Fruit fly (Drosophila melanogaster) whole organism, embryonic: ENCODE results near the gene CG5823.
A peak's percentile ranks its signal among the peaks of the same experiment; 100 is the strongest.

Experiments used
- ATbp ChIP-seq: fragments of 200-800 bp; sonication (Bioruptor generic); optimal IDR thresholded peaks from 2 replicates; lab custom pipeline; 2017; ENCODE audit warnings: missing biosample characterization, mild to moderate bottlenecking, missing genetic modification characterization, missing genetic modification reagents
- Adf1 ChIP-seq: fragments of 200-800 bp; sonication (Bioruptor generic); IDR thresholded peaks from 2 replicates; pipeline ENCODE4 v1.3.6; 2022; ENCODE audit warnings: missing biosample characterization, missing genetic modification characterization
- BtbVII ChIP-seq: fragments of 200-800 bp; sonication (Bioruptor generic); optimal IDR thresholded peaks from 3 replicates; lab custom pipeline; 2017; ENCODE audit warnings: missing biosample characterization, mild to moderate bottlenecking, missing genetic modification characterization
- CG1024 ChIP-seq: fragments of 200-800 bp; sonication (Bioruptor generic); IDR thresholded peaks from 2 replicates; pipeline ENCODE4 v1.3.6; 2022; ENCODE audit warnings: missing biosample characterization, missing genetic modification characterization
- CG10462 ChIP-seq: fragments of 200-800 bp; sonication (Bioruptor generic); optimal IDR thresholded peaks from 2 replicates; lab custom pipeline; 2016; ENCODE audit warnings: missing biosample characterization, missing genetic modification characterization
- CG11560 ChIP-seq: fragments of 200-800 bp; sonication (Bioruptor generic); IDR thresholded peaks from 3 replicates; pipeline ENCODE4 v1.3.6; 2022; ENCODE audit warnings: missing biosample characterization, missing genetic modification characterization
- CG11723 ChIP-seq: fragments of 200-800 bp; sonication (Bioruptor generic); optimal IDR thresholded peaks from 2 replicates; lab custom pipeline; 2017; ENCODE audit warnings: missing biosample characterization, mild to moderate bottlenecking, missing genetic modification characterization
- CG14014 ChIP-seq: fragments of 200-800 bp; sonication (Bioruptor generic); IDR thresholded peaks from 2 replicates; pipeline ENCODE4 v1.3.6; 2022; ENCODE audit warnings: missing biosample characterization, missing genetic modification characterization
- CG14441 ChIP-seq: fragments of 200-800 bp; sonication (Bioruptor generic); IDR thresholded peaks from 2 replicates; pipeline ENCODE4 v1.3.6; 2022; ENCODE audit warnings: missing biosample characterization, missing genetic modification characterization
- CG14667 ChIP-seq: fragments of 200-800 bp; sonication (Bioruptor generic); IDR thresholded peaks from 2 replicates; pipeline ENCODE4 v1.3.6; 2022; ENCODE audit warnings: missing biosample characterization, missing genetic modification characterization
- CG15011 ChIP-seq: fragments of 200-800 bp; sonication (Bioruptor generic); optimal IDR thresholded peaks from 3 replicates; lab custom pipeline; 2018; ENCODE audit warnings: missing biosample characterization, mild to moderate bottlenecking, missing genetic modification characterization
- CG17361 ChIP-seq: fragments of 200-800 bp; sonication (Bioruptor generic); IDR thresholded peaks from 3 replicates; pipeline ENCODE4 v1.3.6; 2022; ENCODE audit warnings: missing biosample characterization, missing genetic modification characterization
- CG17612 ChIP-seq: fragments of 200-800 bp; sonication (Bioruptor generic); IDR thresholded peaks from 2 replicates; pipeline ENCODE4 v1.3.6; 2022; ENCODE audit warnings: missing biosample characterization, missing genetic modification characterization
- CG18011 ChIP-seq: fragments of 200-800 bp; sonication (Bioruptor generic); optimal IDR thresholded peaks from 2 replicates; lab custom pipeline; 2017; ENCODE audit warnings: missing biosample characterization, missing genetic modification characterization, mild to moderate bottlenecking, moderate library complexity, missing genotype
- CG18262 ChIP-seq: fragments of 200-800 bp; optimal IDR thresholded peaks from 3 replicates; lab custom pipeline; 2019; ENCODE audit warnings: missing biosample characterization, mild to moderate bottlenecking, missing genetic modification characterization, moderate library complexity
- CG2116 ChIP-seq: fragments of 200-800 bp; sonication (Bioruptor generic); optimal IDR thresholded peaks from 3 replicates; lab custom pipeline; 2018; ENCODE audit warnings: missing biosample characterization, mild to moderate bottlenecking, missing genetic modification characterization
- CG2129 ChIP-seq: fragments of 200-800 bp; sonication (Bioruptor generic); IDR thresholded peaks from 2 replicates; pipeline ENCODE4 v1.3.6; 2022; ENCODE audit warnings: missing biosample characterization, missing genetic modification characterization; ENCODE audit not compliant: partially characterized antibody
- CG34376 ChIP-seq: fragments of 200-800 bp; sonication (Bioruptor generic); optimal IDR thresholded peaks from 2 replicates; lab custom pipeline; 2018; ENCODE audit warnings: missing biosample characterization, mild to moderate bottlenecking, missing genetic modification characterization
- CG4404 ChIP-seq: fragments of 200-800 bp; sonication (Bioruptor generic); IDR thresholded peaks from 2 replicates; pipeline ENCODE4 v1.3.6; 2022; ENCODE audit warnings: missing biosample characterization, missing genetic modification characterization
- CrebB ChIP-seq: fragments of 200-800 bp; sonication (Bioruptor generic); optimal IDR thresholded peaks from 3 replicates; lab custom pipeline; 2018; ENCODE audit warnings: missing biosample characterization, mild to moderate bottlenecking, missing genetic modification characterization
- D19A ChIP-seq: fragments of 200-800 bp; optimal IDR thresholded peaks from 3 replicates; lab custom pipeline; 2019; ENCODE audit warnings: missing biosample characterization, mild to moderate bottlenecking, missing genetic modification characterization, moderate library complexity
- Dek ChIP-seq: fragments of 200-800 bp; sonication (Bioruptor generic); optimal IDR thresholded peaks from 3 replicates; lab custom pipeline; 2019; ENCODE audit warnings: missing biosample characterization, mild to moderate bottlenecking, missing genetic modification characterization, moderate library complexity
- ERR ChIP-seq: fragments of 200-800 bp; sonication (Bioruptor generic); optimal IDR thresholded peaks from 2 replicates; lab custom pipeline; 2016; ENCODE audit warnings: missing biosample characterization, missing genetic modification characterization
- Ets97D ChIP-seq: fragments of 200-800 bp; sonication (Bioruptor generic); optimal IDR thresholded peaks from 3 replicates; lab custom pipeline; 2016; ENCODE audit warnings: missing biosample characterization, missing genetic modification characterization
- Fer3 ChIP-seq: fragments of 200-800 bp; sonication (Bioruptor generic); optimal IDR thresholded peaks from 2 replicates; lab custom pipeline; 2018; ENCODE audit warnings: missing biosample characterization, mild to moderate bottlenecking, missing genetic modification characterization, moderate library complexity
- NFAT ChIP-seq: fragments of 200-800 bp; sonication (Bioruptor generic); IDR thresholded peaks from 2 replicates; pipeline ENCODE4 v1.3.6; 2022; ENCODE audit warnings: missing biosample characterization, missing genetic modification characterization
- NfI ChIP-seq: fragments of 200-800 bp; sonication (Bioruptor generic); optimal IDR thresholded peaks from 3 replicates; lab custom pipeline; 2018; ENCODE audit warnings: missing biosample characterization, mild to moderate bottlenecking, missing genetic modification characterization, moderate library complexity
- Rx ChIP-seq: fragments of 200-800 bp; sonication (Bioruptor generic); IDR thresholded peaks from 2 replicates; pipeline ENCODE4 v1.3.6; 2022; ENCODE audit warnings: missing biosample characterization, missing genetic modification characterization
- Scr ChIP-seq: fragments of 200-800 bp; sonication (Bioruptor generic); IDR thresholded peaks from 2 replicates; pipeline ENCODE4 v1.3.6; 2022; ENCODE audit warnings: missing biosample characterization, missing genetic modification characterization; ENCODE audit not compliant: partially characterized antibody
- Sox100B ChIP-seq: fragments of 200-800 bp; sonication (Bioruptor generic); optimal IDR thresholded peaks from 3 replicates; lab custom pipeline; 2018; ENCODE audit warnings: missing biosample characterization, mild to moderate bottlenecking, missing genetic modification characterization
- cato ChIP-seq: fragments of 200-800 bp; sonication (Bioruptor generic); optimal IDR thresholded peaks from 2 replicates; lab custom pipeline; 2016; ENCODE audit warnings: missing biosample characterization, missing genetic modification characterization, borderline replicate concordance
- danr ChIP-seq: fragments of 200-800 bp; sonication (Bioruptor generic); IDR thresholded peaks from 2 replicates; pipeline ENCODE4 v1.3.6; 2022; ENCODE audit warnings: missing biosample characterization, missing genetic modification characterization
- dysf ChIP-seq: fragments of 200-800 bp; sonication (Bioruptor generic); IDR thresholded peaks from 3 replicates; pipeline ENCODE4 v1.3.6; 2022; ENCODE audit warnings: missing biosample characterization, missing genetic modification characterization
- fd102C ChIP-seq: fragments of 200-800 bp; sonication (Bioruptor generic); optimal IDR thresholded peaks from 2 replicates; lab custom pipeline; 2018; ENCODE audit warnings: missing biosample characterization, mild to moderate bottlenecking, missing genetic modification characterization, moderate library complexity
- h ChIP-seq: fragments of >200 bp; optimal IDR thresholded peaks from 2 replicates; lab custom pipeline; 2017
- hb ChIP-seq: fragments of 200-800 bp; sonication (Bioruptor generic); IDR thresholded peaks from 3 replicates; pipeline ENCODE4 v1.3.6; 2022; ENCODE audit warnings: missing biosample characterization, missing genetic modification characterization; ENCODE audit not compliant: partially characterized antibody
- jing ChIP-seq: fragments of 200-800 bp; sonication (Bioruptor generic); optimal IDR thresholded peaks from 2 replicates; lab custom pipeline; 2018; ENCODE audit warnings: missing biosample characterization, mild to moderate bottlenecking, missing genetic modification characterization
- maf-S ChIP-seq: fragments of 200-800 bp; sonication (Bioruptor generic); optimal IDR thresholded peaks from 2 replicates; lab custom pipeline; 2016; ENCODE audit warnings: missing biosample characterization, missing genetic modification characterization
- nau ChIP-seq: fragments of 200-800 bp; sonication (Bioruptor generic); optimal IDR thresholded peaks from 3 replicates; lab custom pipeline; 2017; ENCODE audit warnings: missing biosample characterization, mild to moderate bottlenecking, missing genetic modification characterization, missing genetic modification reagents
- nerfin-2 ChIP-seq: fragments of 200-800 bp; sonication (Bioruptor generic); IDR thresholded peaks from 2 replicates; pipeline ENCODE4 v1.3.6; 2022; ENCODE audit warnings: missing biosample characterization, missing genetic modification characterization; ENCODE audit not compliant: partially characterized antibody
- odd ChIP-seq: fragments of 200-800 bp; sonication (Bioruptor generic); optimal IDR thresholded peaks from 2 replicates; lab custom pipeline; 2017; ENCODE audit warnings: missing biosample characterization, mild to moderate bottlenecking, missing genetic modification characterization
- ro ChIP-seq: fragments of 200-800 bp; sonication (Bioruptor generic); IDR thresholded peaks from 2 replicates; pipeline ENCODE4 v1.3.6; 2022; ENCODE audit warnings: missing biosample characterization, missing genetic modification characterization
- row ChIP-seq: fragments of 200-800 bp; sonication (Bioruptor generic); IDR thresholded peaks from 3 replicates; pipeline ENCODE4 v1.3.6; 2022; ENCODE audit warnings: missing biosample characterization, missing genetic modification characterization
- sc ChIP-seq, 3 experiments: fragments of >200 bp in 2 of 3; fragments of 200-800 bp in 1 of 3; sonication (Bioruptor generic) in 1 of 3; optimal IDR thresholded peaks; 2 replicates in 2 of 3; 3 replicates in 1 of 3; lab custom pipeline; 2017; ENCODE audit warnings: mild to moderate bottlenecking in 1 of 3, missing biosample characterization in 1 of 3, missing genetic modification characterization in 1 of 3, missing genetic modification reagents in 1 of 3
- sens ChIP-seq: fragments of 200-800 bp; sonication (Bioruptor generic); peaks from one replicate; lab custom pipeline; 2016; ENCODE audit warnings: missing biosample characterization, missing genetic modification characterization
- shn ChIP-seq: fragments of 200-800 bp; sonication (Bioruptor generic); optimal IDR thresholded peaks from 3 replicates; lab custom pipeline; 2016; ENCODE audit warnings: missing biosample characterization, missing genetic modification characterization
- slou ChIP-seq: fragments of 200-800 bp; sonication (Bioruptor generic); optimal IDR thresholded peaks from 3 replicates; lab custom pipeline; 2016; ENCODE audit warnings: missing biosample characterization, missing genetic modification characterization
- sqz ChIP-seq: fragments of 200-800 bp; sonication (Bioruptor generic); optimal IDR thresholded peaks from 3 replicates; lab custom pipeline; 2018; ENCODE audit warnings: missing biosample characterization, mild to moderate bottlenecking, missing genetic modification characterization
- tap ChIP-seq: fragments of 200-800 bp; optimal IDR thresholded peaks from 3 replicates; lab custom pipeline; 2019; ENCODE audit warnings: missing biosample characterization, mild to moderate bottlenecking, missing genetic modification characterization, moderate library complexity

Gene CG5823

DNA sequence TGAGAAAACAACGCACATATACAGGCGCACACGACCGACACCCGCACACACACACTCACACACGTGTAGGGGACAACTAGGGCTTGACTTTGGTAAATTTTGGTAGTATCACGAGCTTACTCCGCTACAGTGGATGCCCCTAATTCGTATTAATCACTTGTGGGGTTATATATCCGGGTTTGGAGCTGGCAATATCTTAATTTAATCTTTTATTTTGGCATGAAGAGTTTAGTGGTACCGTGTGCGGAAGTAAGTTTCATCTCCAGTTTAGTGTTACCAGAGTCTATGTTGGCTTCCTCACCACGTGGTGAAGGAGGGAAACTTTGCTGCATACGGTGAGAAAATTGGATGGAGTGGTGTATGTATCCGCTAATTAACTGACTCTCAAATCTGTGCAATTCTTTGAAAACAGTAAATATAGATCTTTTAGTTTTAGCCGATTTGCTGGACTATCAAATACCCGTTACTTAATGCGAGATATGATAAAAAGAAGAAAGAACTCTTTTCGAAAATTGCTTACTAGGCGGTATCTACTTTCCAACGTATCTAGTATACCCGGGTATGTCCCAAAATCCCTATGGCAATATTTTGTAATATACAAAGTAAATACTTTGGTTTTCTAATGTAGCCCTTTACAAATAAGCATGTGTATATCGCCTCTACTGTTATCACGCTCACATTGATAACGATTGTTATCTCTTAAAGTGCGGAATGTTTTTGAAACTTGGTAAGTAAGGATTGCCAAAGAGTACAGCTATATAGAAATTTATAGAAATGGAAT, at the start of gene CG5823, which contains the start of gene P5cr-2 (continued):
- peak; percentile 62 for TF ChIP-seq Scr (GFP tag; lab: Robert Waterston, UW)
- peak; percentile 35 for TF ChIP-seq jing (GFP tag; lab: Kevin White, UChicago)
- TF ChIP-seq CG11560 (tag; lab: Robert Waterston, UW), result peak; percentile 48; the same call in 2 of the 3 replicates
- no peak for TF ChIP-seq cato (GFP tag; lab: Kevin White, UChicago)
- no peak for TF ChIP-seq CG14667 (GFP tag; lab: Robert Waterston, UW)
- TF ChIP-seq sens (GFP tag; lab: Kevin White, UChicago), result peak; percentile 82
- TF ChIP-seq Ets97D (GFP tag; lab: Kevin White, UChicago), result peak; percentile 86
- TF ChIP-seq CG2129 (GFP tag; lab: Robert Waterston, UW), result no peak
- peak; percentile 66 for TF ChIP-seq CG14441 (GFP tag; lab: Robert Waterston, UW)
- peak; percentile 78 for TF ChIP-seq shn (GFP tag; lab: Kevin White, UChicago)
- peak; percentile 52; the same call in 1 of the 2 replicates for TF ChIP-seq CG1024 (GFP tag; lab: Robert Waterston, UW)
- no peak for TF ChIP-seq hb
- TF ChIP-seq sc (optimal IDR thresholded peaks at IDR 0.05; lab: Kevin White, UChicago), result no peak
- peak; percentile 77 for TF ChIP-seq sc (GFP tag; optimal IDR thresholded peaks at IDR 0.05; lab: Kevin White, UChicago)
- no peak for TF ChIP-seq Rx (GFP tag; lab: Robert Waterston, UW)
- peak; percentile 75 for TF ChIP-seq ATbp
- no peak for TF ChIP-seq Dek (tag; lab: Kevin White, UChicago)
- TF ChIP-seq danr (GFP tag; lab: Robert Waterston, UW), result no peak
- no peak for TF ChIP-seq CG15011 (GFP tag; lab: Kevin White, UChicago)
- TF ChIP-seq NfI, result peak; percentile 35
- no peak for TF ChIP-seq nerfin-2
- no peak for TF ChIP-seq slou (GFP tag; lab: Kevin White, UChicago)
- TF ChIP-seq Adf1 (GFP tag; lab: Robert Waterston, UW), result 0 out of 2 replicates have a peak, but pooled peaks have one; percentile 11
- TF ChIP-seq ERR (GFP tag; lab: Kevin White, UChicago), result no peak
- TF ChIP-seq fd102C, result no peak
- TF ChIP-seq CG2116 (GFP tag; lab: Kevin White, UChicago), result peak; percentile 63
- TF ChIP-seq row (GFP tag; lab: Robert Waterston, UW), result peak; percentile 9; the same call in 1 of the 3 replicates
- TF ChIP-seq CG18011, result peak; percentile 39
- no peak for TF ChIP-seq nau (GFP tag; lab: Kevin White, UChicago)
- TF ChIP-seq odd, result peak; percentile 43
- TF ChIP-seq CG17612, result no peak
- TF ChIP-seq maf-S, result no peak
- no peak for TF ChIP-seq BtbVII (GFP tag; lab: Kevin White, UChicago)
- no peak for TF ChIP-seq CG17361 (GFP tag; lab: Robert Waterston, UW)
- TF ChIP-seq h (lab: Kevin White, UChicago), result no peak
- TF ChIP-seq D19A (tag; lab: Kevin White, UChicago), result no peak
- no peak for TF ChIP-seq Fer3 (tag; lab: Kevin White, UChicago)
- TF ChIP-seq CG10462 (GFP tag; lab: Kevin White, UChicago), result no peak
- no peak for TF ChIP-seq CG18262
- peak; percentile 54 for TF ChIP-seq Sox100B (GFP tag; lab: Kevin White, UChicago)
- no peak for TF ChIP-seq NFAT (GFP tag; lab: Robert Waterston, UW)
- TF ChIP-seq CG34376 (GFP tag; lab: Kevin White, UChicago), result no peak
- peak; percentile 65 for TF ChIP-seq CrebB (tag; lab: Kevin White, UChicago)
- peak; percentile 60 for TF ChIP-seq sqz (GFP tag; lab: Kevin White, UChicago)
- no peak for TF ChIP-seq dysf (GFP tag; lab: Robert Waterston, UW)
- no peak for TF ChIP-seq tap (tag; lab: Kevin White, UChicago)
- TF ChIP-seq CG11723 (GFP tag; lab: Kevin White, UChicago), result peak; percentile 24
- TF ChIP-seq CG4404, result no peak
- no peak for TF ChIP-seq ro
- TF ChIP-seq CG14014 (GFP tag; lab: Robert Waterston, UW), result peak; percentile 71
